Fruit fly (Drosophila melanogaster) whole organism: ENCODE measurements around the gene uncNacbeta.

Experiments
- CG8478 ChIP-seq: fragments of >200 bp; optimal IDR thresholded peaks from 2 replicates; lab custom pipeline; 2018; ENCODE audit warnings: inconsistent platforms
- Dll ChIP-seq: fragments of >200 bp; optimal IDR thresholded peaks from 2 replicates; lab custom pipeline; 2017
- EcR ChIP-seq, 2 experiments: fragments of >200 bp; optimal IDR thresholded peaks; 2 replicates each; lab custom pipeline; 2017; ENCODE audit warnings: missing biosample characterization in 2 of 2, missing genetic modification characterization in 2 of 2, missing genetic modification reagents in 2 of 2
- pan ChIP-seq: fragments of >200 bp; optimal IDR thresholded peaks from 2 replicates; lab custom pipeline; 2017
- psq ChIP-seq: fragments of >200 bp; optimal IDR thresholded peaks from 2 replicates; lab custom pipeline; 2017
- usp ChIP-seq: fragments of >200 bp; optimal IDR thresholded peaks from 2 replicates; lab custom pipeline; 2017; ENCODE audit warnings: missing biosample characterization, missing genetic modification characterization, mixed read lengths

- no peak for TF ChIP-seq psq (lab: Kevin White, UChicago)
- no peak for TF ChIP-seq Dll
- no peak for TF ChIP-seq CG8478 (lab: Kevin White, UChicago)
- no peak for TF ChIP-seq usp (GFP tag; lab: Kevin White, UChicago)
- TF ChIP-seq EcR (GFP tag; optimal IDR thresholded peaks at IDR 0.05; lab: Kevin White, UChicago) = no peak
- no peak for TF ChIP-seq pan (lab: Kevin White, UChicago)
Measured at dm6 chr2L:597771-598170, 34.2 kb upstream of the uncNacbeta start.
